Worm (Caenorhabditis elegans) whole organism, L1 larva: Measurements from ENCODE around the gene appg-2.
A peak's percentile ranks its signal among the peaks of the same experiment; 100 is the strongest.

Experiments
- ceh-82 ChIP-seq, 3 experiments: fragments of 150-350 bp in 1 of 3; sonication (generic microtip) in 2 of 3; optimal IDR thresholded peaks; 2 replicates each; lab custom pipeline; 2014 to 2017; ENCODE audit warnings: missing biosample characterization in 3 of 3, missing genetic modification characterization in 3 of 3
- ceh-88 ChIP-seq: fragments of 200-800 bp; sonication (Bioruptor generic); IDR thresholded peaks from 2 replicates; pipeline ENCODE4 v1.3.6; 2022; ENCODE audit warnings: missing genetic modification characterization, missing compliant biosample characterization
- efl-3 ChIP-seq: fragments of 200-800 bp; sonication (Bioruptor generic); optimal IDR thresholded peaks from 2 replicates; lab custom pipeline; 2018; ENCODE audit warnings: mild to moderate bottlenecking, missing genetic modification characterization, missing compliant biosample characterization
- fkh-10 ChIP-seq: sonication (generic microtip); optimal IDR thresholded peaks from 2 replicates; lab custom pipeline; 2017; ENCODE audit warnings: missing biosample characterization, missing genetic modification reagents, missing genetic modification characterization
- hlh-4 ChIP-seq: sonication (generic microtip); optimal IDR thresholded peaks from 2 replicates; lab custom pipeline; 2016; ENCODE audit warnings: mild to moderate bottlenecking, missing genetic modification characterization, missing compliant biosample characterization
- mef-2 ChIP-seq: fragments of 150-350 bp; optimal IDR thresholded peaks from 2 replicates; lab custom pipeline; 2014; ENCODE audit warnings: missing biosample characterization, missing genetic modification characterization
- nhr-12 ChIP-seq: sonication (generic microtip); optimal IDR thresholded peaks from 2 replicates; lab custom pipeline; 2017; ENCODE audit warnings: missing biosample characterization, missing genetic modification characterization
- nhr-77 ChIP-seq: fragments of 150-350 bp; optimal IDR thresholded peaks from 2 replicates; lab custom pipeline; 2014; ENCODE audit warnings: missing biosample characterization, missing genetic modification characterization
- nhr-85 ChIP-seq: sonication (generic microtip); peaks from one replicate; lab custom pipeline; 2016; ENCODE audit warnings: missing genetic modification characterization, inconsistent platforms, missing compliant biosample characterization
- nhr-90 ChIP-seq: sonication (generic microtip); optimal IDR thresholded peaks from 2 replicates; lab custom pipeline; 2016; ENCODE audit warnings: mild to moderate bottlenecking, missing genetic modification characterization, missing compliant biosample characterization; ENCODE audit not compliant: poor library complexity
- tbx-2 ChIP-seq: sonication (generic microtip); optimal IDR thresholded peaks from 2 replicates; lab custom pipeline; 2016; ENCODE audit warnings: missing genetic modification characterization, missing compliant biosample characterization
- vab-15 ChIP-seq: sonication (generic microtip); optimal IDR thresholded peaks from 2 replicates; lab custom pipeline; 2017; ENCODE audit warnings: missing genotype, mild to moderate bottlenecking, missing genetic modification characterization, missing compliant biosample characterization

ce11 chrII:8844465-8845126, 43.7 kb downstream of the appg-2 start, which contains the start of gene F46C5.6:
- TF ChIP-seq efl-3 (GFP tag; lab: Kevin White, UChicago) (no peak), fkh-10 (GFP tag; lab: Kevin White, UChicago) (no peak), nhr-85 (tag; lab: Kevin White, UChicago) (no peak), tbx-2 (tag; lab: Kevin White, UChicago) (peak; percentile 19), mef-2 (tag; lab: Kevin White, UChicago) (no peak), ceh-88 (GFP tag; lab: Robert Waterston, UW) (no peak), nhr-12 (tag; lab: Kevin White, UChicago) (no peak), nhr-77 (tag; lab: Kevin White, UChicago) (no peak), vab-15 (tag; lab: Kevin White, UChicago) (no peak), hlh-4 (no peak), nhr-90 (tag; lab: Kevin White, UChicago) (no peak), ceh-82 (tag; optimal IDR thresholded peaks at IDR 0.05; lab: Kevin White, UChicago) (no peak)
